Worm (Caenorhabditis elegans) whole organism, early embryonic: ENCODE measurements around the gene D1014.6.

Experiments used
- B0310.2 ChIP-seq: sonication (generic microtip); optimal IDR thresholded peaks from 2 replicates; lab custom pipeline; 2016; ENCODE audit warnings: mild to moderate bottlenecking, missing genetic modification characterization, missing compliant biosample characterization
- F13C5.2 ChIP-seq: sonication (generic microtip); optimal IDR thresholded peaks from 2 replicates; lab custom pipeline; 2017; ENCODE audit warnings: mild to moderate bottlenecking, missing genetic modification characterization, inconsistent platforms, missing compliant biosample characterization
- ama-1 ChIP-seq: fragments of 150-350 bp; optimal IDR thresholded peaks from 2 replicates; lab custom pipeline; 2014
- flt-1 ChIP-seq: fragments of 200-800 bp; sonication (Bioruptor generic); IDR thresholded peaks from 2 replicates; pipeline ENCODE4 v1.3.6; 2022; ENCODE audit warnings: missing genetic modification characterization, missing compliant biosample characterization
- hmg-4 ChIP-seq: fragments of 200-800 bp; sonication (Bioruptor generic); optimal IDR thresholded peaks from 2 replicates; lab custom pipeline; 2018; ENCODE audit warnings: mild to moderate bottlenecking, missing genetic modification characterization, missing compliant biosample characterization
- scrt-1 ChIP-seq: fragments of 200-800 bp; sonication (Bioruptor generic); IDR thresholded peaks from 2 replicates; pipeline ENCODE4 v1.3.6; 2022; ENCODE audit warnings: missing genetic modification characterization, missing compliant biosample characterization
- tbx-11 ChIP-seq: fragments of 200-800 bp; sonication (Bioruptor generic); IDR thresholded peaks from 2 replicates; pipeline ENCODE4 v1.3.6; 2022; ENCODE audit warnings: missing genetic modification characterization, missing compliant biosample characterization
- tbx-37 ChIP-seq: fragments of 200-800 bp; sonication (Bioruptor generic); conservative IDR thresholded peaks from 2 replicates; pipeline ENCODE4 v1.3.6; 2022; ENCODE audit warnings: missing genetic modification reagents, missing genetic modification characterization, missing compliant biosample characterization

ce11 chrV:8081579-8081978 is 39.4 kb upstream of the D1014.6 start, which contains the start of gene str-131:
- TF ChIP-seq ama-1 (lab: Kevin White, UChicago) = no peak
- TF ChIP-seq tbx-11 (GFP tag; lab: Robert Waterston, UW) = no peak
- TF ChIP-seq tbx-37 (GFP tag; lab: Robert Waterston, UW) = no peak
- no peak for TF ChIP-seq flt-1 (GFP tag; lab: Robert Waterston, UW)
- TF ChIP-seq B0310.2 (tag; lab: Kevin White, UChicago) = no peak
- no peak for TF ChIP-seq scrt-1 (GFP tag; lab: Robert Waterston, UW)
- no peak for TF ChIP-seq F13C5.2 (tag; lab: Kevin White, UChicago)
- TF ChIP-seq hmg-4 (GFP tag; lab: Kevin White, UChicago) = no peak
